Fruit fly (Drosophila melanogaster): ENCODE results near the gene hay.

Gene hay

dm6 chr3L:10660744-10661589 lies 30.1 kb downstream of the hay start, which contains the start of the genes CG32066 and CG8003 (continued):
- TF ChIP-seq so (GFP tag; IDR thresholded peaks at IDR 0.05) (0 out of 3 replicates have a peak, but pooled peaks have one; percentile 33), CG6854 (GFP tag; optimal IDR thresholded peaks at IDR 0.05) (peak; percentile 36), Chrac-16 (GFP tag; optimal IDR thresholded peaks at IDR 0.05) (no peak), CG11093 (GFP tag; IDR thresholded peaks at IDR 0.05) (no peak), bowl (GFP tag; IDR thresholded peaks at IDR 0.05) (peak; percentile 47; the same call in 1 of the 2 replicates), CG6175 (GFP tag; IDR thresholded peaks at IDR 0.05) (no peak), CG11696 (GFP tag; IDR thresholded peaks at IDR 0.05) (no peak), bigmax (GFP tag; optimal IDR thresholded peaks at IDR 0.05) (no peak), CG14667 (GFP tag; IDR thresholded peaks at IDR 0.05) (no peak), tna (GFP tag; IDR thresholded peaks at IDR 0.05; ENCODE audit: partially characterized antibody) (peak; percentile 86), CG3407 (GFP tag; optimal IDR thresholded peaks at IDR 0.05) (no peak), z (GFP tag; IDR thresholded peaks at IDR 0.05) (no peak), CG14710 (tag; optimal IDR thresholded peaks at IDR 0.05) (peak; percentile 52), CG31365 (tag; optimal IDR thresholded peaks at IDR 0.05) (no peak), Elba2 (GFP tag; optimal IDR thresholded peaks at IDR 0.05) (peak; percentile 95), stwl (tag; optimal IDR thresholded peaks at IDR 0.05) (peak; percentile 14), CG17361 (GFP tag; IDR thresholded peaks at IDR 0.05) (peak; percentile 66), vvl (GFP tag; IDR thresholded peaks at IDR 0.05) (peak; percentile 32), CG1603 (tag; optimal IDR thresholded peaks at IDR 0.05) (peak; percentile 46), br (optimal IDR thresholded peaks at IDR 0.05) (no peak), CkIIα-i1 (GFP tag; IDR thresholded peaks at IDR 0.05) (no peak), wek (GFP tag; optimal IDR thresholded peaks at IDR 0.05) (peak; percentile 1), gsb-n (tag; optimal IDR thresholded peaks at IDR 0.05) (peak; percentile 35), D (optimal IDR thresholded peaks at IDR 0.05) (no peak), D (GFP tag; optimal IDR thresholded peaks at IDR 0.05) (no peak), CG33557 (GFP tag; optimal IDR thresholded peaks at IDR 0.05) (peak; percentile 19), NC2α (GFP tag; optimal IDR thresholded peaks at IDR 0.05) (no peak), CG10431 (GFP tag; optimal IDR thresholded peaks at IDR 0.05) (no peak), lilli (GFP tag; optimal IDR thresholded peaks at IDR 0.05) (no peak), Ets65A (GFP tag) (peak; percentile 89), da (GFP tag; optimal IDR thresholded peaks at IDR 0.05) (no peak), CG34422 (GFP tag; IDR thresholded peaks at IDR 0.05) (peak; percentile 78), pum (GFP tag; optimal IDR thresholded peaks at IDR 0.05) (no peak), CG10209 (GFP tag; optimal IDR thresholded peaks at IDR 0.05) (peak; percentile 11), CG34376 (GFP tag; optimal IDR thresholded peaks at IDR 0.05) (peak; percentile 86), CG14441 (GFP tag; IDR thresholded peaks at IDR 0.05) (peak; percentile 31; the same call in 1 of the 2 replicates), CG9817 (tag; optimal IDR thresholded peaks at IDR 0.05) (peak; percentile 2), Dref (GFP tag; IDR thresholded peaks at IDR 0.05) (no peak), dan (GFP tag; IDR thresholded peaks at IDR 0.05) (no peak), CG8765 (GFP tag; IDR thresholded peaks at IDR 0.05) (no peak), onecut (GFP tag; IDR thresholded peaks at IDR 0.05) (0 out of 2 replicates have a peak, but pooled peaks have one; percentile 9), esg (GFP tag; conservative IDR thresholded peaks at IDR 0.05) (no peak), hkb (optimal IDR thresholded peaks at IDR 0.05) (no peak), hkb (GFP tag; IDR thresholded peaks at IDR 0.05) (0 out of 2 replicates have a peak, but pooled peaks have one; percentile 35), tap (tag; optimal IDR thresholded peaks at IDR 0.05) (no peak), Lpt (GFP tag; optimal IDR thresholded peaks at IDR 0.05) (no peak), yki (optimal IDR thresholded peaks at IDR 0.05) (no peak), Hmx (GFP tag; optimal IDR thresholded peaks at IDR 0.05) (no peak), Mad (GFP tag; optimal IDR thresholded peaks at IDR 0.05) (peak; percentile 20), CG18619 (GFP tag; optimal IDR thresholded peaks at IDR 0.05) (peak; percentile 5), nom (GFP tag; optimal IDR thresholded peaks at IDR 0.05) (peak; percentile 13), croc (GFP tag; conservative IDR thresholded peaks at IDR 0.05) (no peak)
